Worm (Caenorhabditis elegans) whole organism, mixed stage, embryonic: ENCODE results near the gene rei-2.

Source experiments
- ces-1 ChIP-seq: fragments of 150-350 bp; optimal IDR thresholded peaks from 2 replicates; lab custom pipeline; 2014; ENCODE audit warnings: missing biosample characterization, missing genetic modification reagents, missing genetic modification characterization
- hlh-1 ChIP-seq: fragments of 150-350 bp; optimal IDR thresholded peaks from 2 replicates; lab custom pipeline; 2014; ENCODE audit warnings: missing biosample characterization, missing genetic modification reagents, missing genetic modification characterization
- lin-13 ChIP-seq: fragments of 150-350 bp; optimal IDR thresholded peaks from 2 replicates; lab custom pipeline; 2014; ENCODE audit warnings: missing biosample characterization, missing genetic modification characterization
- lsy-2 ChIP-seq: fragments of 150-350 bp; optimal IDR thresholded peaks from 2 replicates; lab custom pipeline; 2014; ENCODE audit warnings: missing biosample characterization, missing genetic modification characterization
- mab-5 ChIP-seq: fragments of 150-350 bp; optimal IDR thresholded peaks from 2 replicates; lab custom pipeline; 2014; ENCODE audit warnings: missing biosample characterization, missing genetic modification characterization
- mls-2 ChIP-seq: sonication (generic microtip); optimal IDR thresholded peaks from 2 replicates; lab custom pipeline; 2016; ENCODE audit warnings: mild to moderate bottlenecking, missing genetic modification characterization, moderate library complexity, missing compliant biosample characterization
- nhr-237 ChIP-seq: fragments of 150-350 bp; optimal IDR thresholded peaks from 2 replicates; lab custom pipeline; 2014; ENCODE audit warnings: missing biosample characterization, missing genetic modification characterization
- nhr-76 ChIP-seq: sonication (generic microtip); optimal IDR thresholded peaks from 2 replicates; lab custom pipeline; 2017; ENCODE audit warnings: missing biosample characterization, missing genetic modification characterization
- pha-4 ChIP-seq: fragments of 150-350 bp; optimal IDR thresholded peaks from 2 replicates; lab custom pipeline; 2018; ENCODE audit warnings: missing biosample characterization, missing genetic modification reagents, missing genetic modification characterization
- snpc-4 ChIP-seq: fragments of 150-350 bp; optimal IDR thresholded peaks from 2 replicates; lab custom pipeline; 2014; ENCODE audit warnings: missing biosample characterization, missing genetic modification characterization
- ztf-11 ChIP-seq: fragments of 150-350 bp; optimal IDR thresholded peaks from 2 replicates; lab custom pipeline; 2014; ENCODE audit warnings: missing biosample characterization, missing genetic modification characterization

ce11 chrX:1111603-1112002 is 23.7 kb upstream of the rei-2 start, which contains the start of gene C05D9.3:
- TF ChIP-seq mls-2 (tag; lab: Kevin White, UChicago), result no peak
- TF ChIP-seq lin-13, result no peak
- no peak for TF ChIP-seq nhr-76
- no peak for TF ChIP-seq snpc-4 (tag; lab: Kevin White, UChicago)
- TF ChIP-seq hlh-1 (tag; lab: Kevin White, UChicago), result no peak
- TF ChIP-seq pha-4 (tag; lab: Kevin White, UChicago), result no peak
- no peak for TF ChIP-seq ces-1 (GFP tag; lab: Kevin White, UChicago)
- no peak for TF ChIP-seq nhr-237
- no peak for TF ChIP-seq mab-5 (tag; lab: Kevin White, UChicago)
- TF ChIP-seq ztf-11 (tag; lab: Kevin White, UChicago), result no peak
- TF ChIP-seq lsy-2 (tag; lab: Kevin White, UChicago), result no peak
